Worm (Caenorhabditis elegans) whole organism, L2 larva: ENCODE measurements around the gene C10G8.4.

Experiments used
- dmd-4 ChIP-seq: sonication (generic microtip); optimal IDR thresholded peaks from 2 replicates; lab custom pipeline; 2017; ENCODE audit warnings: missing biosample characterization, missing genetic modification characterization
- fos-1 ChIP-seq: fragments of 150-350 bp; optimal IDR thresholded peaks from 2 replicates; lab custom pipeline; 2014; ENCODE audit warnings: missing biosample characterization, missing genetic modification characterization
- sma-9 ChIP-seq, 2 experiments: fragments of 150-350 bp in 1 of 2; sonication (generic microtip) in 1 of 2; optimal IDR thresholded peaks; 2 replicates each; lab custom pipeline; 2014 to 2016; ENCODE audit warnings: missing genetic modification characterization in 2 of 2, mild to moderate bottlenecking in 1 of 2, missing biosample characterization in 1 of 2, missing compliant biosample characterization in 1 of 2, missing genetic modification reagents in 1 of 2, moderate library complexity in 1 of 2

- TF ChIP-seq dmd-4 (tag; lab: Kevin White, UChicago) (no peak), fos-1 (tag; lab: Kevin White, UChicago) (no peak), sma-9 (GFP tag; optimal IDR thresholded peaks at IDR 0.05; lab: Kevin White, UChicago) (no peak), sma-9 (tag; optimal IDR thresholded peaks at IDR 0.05; lab: Kevin White, UChicago) (no peak)
Measured at ce11 chrV:5312453-5312852, 718 bp downstream of the C10G8.4 start, which contains the start of gene C10G8.3.
